Worm (Caenorhabditis elegans) whole organism, late embryonic: ENCODE results near the gene Y111B2A.12.

ENCODE experiments used
- C38D4.7 ChIP-seq: fragments of 200-800 bp; sonication (Bioruptor generic); optimal IDR thresholded peaks from 2 replicates; lab custom pipeline; 2018; ENCODE audit warnings: mild to moderate bottlenecking, missing genetic modification characterization, moderate library complexity, missing compliant biosample characterization
- F13H6.1 ChIP-seq: sonication (generic microtip); optimal IDR thresholded peaks from 2 replicates; lab custom pipeline; 2016; ENCODE audit warnings: missing genetic modification characterization, missing compliant biosample characterization
- K02D7.2 ChIP-seq: sonication (generic microtip); optimal IDR thresholded peaks from 2 replicates; lab custom pipeline; 2017; ENCODE audit warnings: mild to moderate bottlenecking, missing genetic modification characterization, missing compliant biosample characterization
- K09A11.1 ChIP-seq: sonication (generic microtip); optimal IDR thresholded peaks from 2 replicates; lab custom pipeline; 2017; ENCODE audit warnings: antibody characterized with exemption, mild to moderate bottlenecking, missing genetic modification characterization, missing compliant biosample characterization; ENCODE audit not compliant: insufficient read depth
- T23F11.4 ChIP-seq: fragments of 200-800 bp; sonication (Bioruptor generic); optimal IDR thresholded peaks from 2 replicates; lab custom pipeline; 2018; ENCODE audit warnings: mild to moderate bottlenecking, missing genetic modification characterization, missing compliant biosample characterization
- Y22D7AL.16 ChIP-seq: sonication (generic microtip); optimal IDR thresholded peaks from 2 replicates; lab custom pipeline; 2016; ENCODE audit warnings: missing genetic modification characterization, missing compliant biosample characterization
- ama-1 ChIP-seq: fragments of 150-350 bp; optimal IDR thresholded peaks from 2 replicates; lab custom pipeline; 2014
- ceh-14 ChIP-seq: sonication (generic microtip); optimal IDR thresholded peaks from 2 replicates; lab custom pipeline; 2016; ENCODE audit warnings: missing genotype, missing genetic modification characterization, missing compliant biosample characterization
- ceh-18 ChIP-seq: sonication (generic microtip); optimal IDR thresholded peaks from 2 replicates; lab custom pipeline; 2016; ENCODE audit warnings: missing genetic modification characterization, missing compliant biosample characterization
- ceh-2 ChIP-seq: sonication (generic microtip); optimal IDR thresholded peaks from 2 replicates; lab custom pipeline; 2016; ENCODE audit warnings: missing genotype, missing genetic modification characterization, missing compliant biosample characterization
- ceh-22 ChIP-seq: sonication (generic microtip); optimal IDR thresholded peaks from 2 replicates; lab custom pipeline; 2017; ENCODE audit warnings: missing biosample characterization, missing genetic modification characterization
- ceh-24 ChIP-seq: sonication (generic microtip); optimal IDR thresholded peaks from 2 replicates; lab custom pipeline; 2016; ENCODE audit warnings: mild to moderate bottlenecking, missing genetic modification characterization, missing compliant biosample characterization
- ceh-30 ChIP-seq: fragments of 150-350 bp; optimal IDR thresholded peaks from 2 replicates; lab custom pipeline; 2014; ENCODE audit warnings: missing biosample characterization, missing genetic modification characterization
- ceh-31 ChIP-seq: sonication (generic microtip); optimal IDR thresholded peaks from 2 replicates; lab custom pipeline; 2016; ENCODE audit warnings: missing genetic modification characterization, missing compliant biosample characterization
- ceh-45 ChIP-seq: fragments of 200-800 bp; sonication (Bioruptor generic); IDR thresholded peaks from 2 replicates; pipeline ENCODE4 v1.3.6; 2022; ENCODE audit warnings: missing genetic modification reagents, missing genetic modification characterization, missing compliant biosample characterization
- ceh-6 ChIP-seq: fragments of 200-800 bp; sonication (Bioruptor generic); optimal IDR thresholded peaks from 2 replicates; lab custom pipeline; 2018; ENCODE audit warnings: mild to moderate bottlenecking, missing genetic modification characterization, missing compliant biosample characterization
- ceh-9 ChIP-seq: sonication (generic microtip); optimal IDR thresholded peaks from 2 replicates; lab custom pipeline; 2016; ENCODE audit warnings: mild to moderate bottlenecking, missing genetic modification characterization, inconsistent platforms, missing compliant biosample characterization
- che-1 ChIP-seq: sonication (generic microtip); optimal IDR thresholded peaks from 2 replicates; lab custom pipeline; 2016; ENCODE audit warnings: mild to moderate bottlenecking, missing genetic modification characterization, missing compliant biosample characterization
- dve-1 ChIP-seq: sonication (generic microtip); optimal IDR thresholded peaks from 2 replicates; lab custom pipeline; 2017; ENCODE audit warnings: antibody characterized with exemption, mild to moderate bottlenecking, missing genetic modification characterization, missing compliant biosample characterization
- elt-2 ChIP-seq: sonication (generic microtip); optimal IDR thresholded peaks from 2 replicates; lab custom pipeline; 2016; ENCODE audit warnings: missing genetic modification reagents, missing genetic modification characterization, missing compliant biosample characterization
- elt-4 ChIP-seq: sonication (generic microtip); optimal IDR thresholded peaks from 2 replicates; lab custom pipeline; 2016; ENCODE audit warnings: missing genetic modification characterization, missing compliant biosample characterization
- ets-4 ChIP-seq: sonication (generic microtip); optimal IDR thresholded peaks from 2 replicates; lab custom pipeline; 2016; ENCODE audit warnings: missing genetic modification characterization, missing compliant biosample characterization
- eyg-1 ChIP-seq: sonication (generic microtip); optimal IDR thresholded peaks from 2 replicates; lab custom pipeline; 2016; ENCODE audit warnings: missing genotype, missing genetic modification characterization, missing compliant biosample characterization
- fax-1 ChIP-seq: sonication (generic microtip); optimal IDR thresholded peaks from 2 replicates; lab custom pipeline; 2016; ENCODE audit warnings: missing genotype, missing genetic modification characterization, missing compliant biosample characterization
- fkh-10 ChIP-seq: fragments of 150-350 bp; optimal IDR thresholded peaks from 2 replicates; lab custom pipeline; 2014; ENCODE audit warnings: missing biosample characterization, missing genetic modification reagents, missing genetic modification characterization
- gmeb-2 ChIP-seq: sonication (generic microtip); optimal IDR thresholded peaks from 2 replicates; lab custom pipeline; 2016; ENCODE audit warnings: missing genetic modification characterization, inconsistent platforms, missing compliant biosample characterization
- hlh-13 ChIP-seq: fragments of 200-800 bp; sonication (Bioruptor generic); optimal IDR thresholded peaks from 2 replicates; lab custom pipeline; 2018; ENCODE audit warnings: mild to moderate bottlenecking, missing genetic modification characterization, missing compliant biosample characterization
- hlh-15 ChIP-seq: sonication (generic microtip); optimal IDR thresholded peaks from 2 replicates; lab custom pipeline; 2016; ENCODE audit warnings: missing genetic modification characterization, missing compliant biosample characterization
- hlh-30 ChIP-seq: sonication (generic microtip); optimal IDR thresholded peaks from 2 replicates; lab custom pipeline; 2017; ENCODE audit warnings: antibody characterized with exemption, missing genetic modification characterization, missing compliant biosample characterization; ENCODE audit not compliant: insufficient read depth
- hlh-6 ChIP-seq: sonication (generic microtip); optimal IDR thresholded peaks from 2 replicates; lab custom pipeline; 2016; ENCODE audit warnings: missing genotype, missing genetic modification characterization, missing compliant biosample characterization
- hlh-8 ChIP-seq: sonication (generic microtip); optimal IDR thresholded peaks from 2 replicates; lab custom pipeline; 2016; ENCODE audit warnings: missing genotype, missing genetic modification characterization, missing compliant biosample characterization
- lim-6 ChIP-seq: sonication (generic microtip); optimal IDR thresholded peaks from 2 replicates; lab custom pipeline; 2016; ENCODE audit warnings: missing genetic modification characterization, missing compliant biosample characterization
- lin-11 ChIP-seq: fragments of 200-800 bp; sonication (Bioruptor generic); optimal IDR thresholded peaks from 2 replicates; lab custom pipeline; 2018; ENCODE audit warnings: mild to moderate bottlenecking, missing genetic modification characterization, missing compliant biosample characterization
- madf-2 ChIP-seq: sonication (generic microtip); optimal IDR thresholded peaks from 2 replicates; lab custom pipeline; 2017; ENCODE audit warnings: missing genetic modification characterization, missing compliant biosample characterization
- mec-3 ChIP-seq: sonication (generic microtip); optimal IDR thresholded peaks from 2 replicates; lab custom pipeline; 2016; ENCODE audit warnings: borderline replicate concordance, missing genetic modification characterization, missing compliant biosample characterization
- nhr-11 ChIP-seq: fragments of 150-350 bp; optimal IDR thresholded peaks from 2 replicates; lab custom pipeline; 2014; ENCODE audit warnings: missing biosample characterization, missing genetic modification characterization
- nhr-232 ChIP-seq: sonication (generic microtip); optimal IDR thresholded peaks from 2 replicates; lab custom pipeline; 2016; ENCODE audit warnings: missing genetic modification characterization, missing compliant biosample characterization
- pat-9 ChIP-seq: fragments of 200-800 bp; sonication (Bioruptor generic); optimal IDR thresholded peaks from 2 replicates; lab custom pipeline; 2018; ENCODE audit warnings: mild to moderate bottlenecking, missing genetic modification characterization, moderate library complexity, missing compliant biosample characterization
- pha-2 ChIP-seq: sonication (generic microtip); optimal IDR thresholded peaks from 2 replicates; lab custom pipeline; 2017; ENCODE audit warnings: mild to moderate bottlenecking, missing genetic modification characterization, missing compliant biosample characterization
- pha-4 ChIP-seq: fragments of 150-350 bp; optimal IDR thresholded peaks from 2 replicates; lab custom pipeline; 2018; ENCODE audit warnings: missing biosample characterization, missing genetic modification reagents, missing genetic modification characterization
- pros-1 ChIP-seq: fragments of 150-350 bp; optimal IDR thresholded peaks from 2 replicates; lab custom pipeline; 2014; ENCODE audit warnings: missing biosample characterization, missing genetic modification reagents, missing genetic modification characterization
- rnt-1 ChIP-seq: sonication (generic microtip); optimal IDR thresholded peaks from 2 replicates; lab custom pipeline; 2016; ENCODE audit warnings: missing genetic modification characterization, missing compliant biosample characterization
- sdc-2 ChIP-seq: sonication (generic microtip); optimal IDR thresholded peaks from 2 replicates; lab custom pipeline; 2016; ENCODE audit warnings: missing genotype, missing genetic modification characterization, missing compliant biosample characterization
- sox-2 ChIP-seq: fragments of 200-800 bp; sonication (Bioruptor generic); IDR thresholded peaks from 2 replicates; pipeline ENCODE4 v1.3.6; 2022; ENCODE audit warnings: missing genetic modification reagents, missing genetic modification characterization, missing compliant biosample characterization
- syd-9 ChIP-seq: sonication (generic microtip); optimal IDR thresholded peaks from 2 replicates; lab custom pipeline; 2016; ENCODE audit warnings: mild to moderate bottlenecking, missing genetic modification characterization, moderate library complexity, missing compliant biosample characterization
- tbx-2 ChIP-seq: sonication (generic microtip); optimal IDR thresholded peaks from 2 replicates; lab custom pipeline; 2016; ENCODE audit warnings: missing genetic modification characterization, missing compliant biosample characterization
- tbx-7 ChIP-seq: sonication (generic microtip); optimal IDR thresholded peaks from 2 replicates; lab custom pipeline; 2016; ENCODE audit warnings: missing genotype, missing genetic modification characterization, missing compliant biosample characterization
- ttx-3 ChIP-seq: sonication (generic microtip); optimal IDR thresholded peaks from 2 replicates; lab custom pipeline; 2016; ENCODE audit warnings: missing genetic modification reagents, missing genetic modification characterization, missing compliant biosample characterization
- unc-55 ChIP-seq: sonication (generic microtip); optimal IDR thresholded peaks from 2 replicates; lab custom pipeline; 2017; ENCODE audit warnings: missing biosample characterization, missing genetic modification reagents, missing genetic modification characterization
- unc-86 ChIP-seq: sonication (generic microtip); optimal IDR thresholded peaks from 2 replicates; lab custom pipeline; 2016; ENCODE audit warnings: missing genetic modification characterization, missing compliant biosample characterization
- zip-5 ChIP-seq: sonication (generic microtip); optimal IDR thresholded peaks from 2 replicates; lab custom pipeline; 2016; ENCODE audit warnings: missing genetic modification characterization, missing compliant biosample characterization
- ztf-16 ChIP-seq: sonication (generic microtip); optimal IDR thresholded peaks from 2 replicates; lab custom pipeline; 2017; ENCODE audit warnings: missing genetic modification characterization, missing compliant biosample characterization

Y111B2A.12 gene

ce11 chrIII:12608220-12608958 is 700 bp upstream of the Y111B2A.12 start, which contains the start of gene epc-1:
Gene epc-1 (minus strand): TSS chrIII:12608586.
- TF ChIP-seq C38D4.7 (GFP tag; lab: Kevin White, UChicago) (peak; percentile 27), unc-55 (peak; percentile 93), ceh-14 (tag; lab: Kevin White, UChicago) (peak; percentile 63), lim-6 (tag; lab: Kevin White, UChicago) (no peak), ceh-24 (tag; lab: Kevin White, UChicago) (no peak), pha-4 (tag; lab: Kevin White, UChicago) (no peak), ceh-31 (tag; lab: Kevin White, UChicago) (peak; percentile 81), K09A11.1 (tag; lab: Kevin White, UChicago) (peak; percentile 10), sox-2 (GFP tag; lab: Robert Waterston, UW) (no peak; the same call in 1 of the 2 replicates), ets-4 (tag; lab: Kevin White, UChicago) (peak; percentile 62), ztf-16 (no peak), ceh-18 (tag; lab: Kevin White, UChicago) (peak; percentile 81), T23F11.4 (GFP tag; lab: Kevin White, UChicago) (peak; percentile 40), elt-2 (tag; lab: Kevin White, UChicago) (peak; percentile 45), dve-1 (tag; lab: Kevin White, UChicago) (peak; percentile 14), ceh-22 (tag; lab: Kevin White, UChicago) (no peak), ceh-2 (tag; lab: Kevin White, UChicago) (peak; percentile 33), sdc-2 (tag; lab: Kevin White, UChicago) (peak; percentile 45), pha-2 (peak; percentile 10), unc-86 (tag; lab: Kevin White, UChicago) (peak; percentile 14), madf-2 (tag; lab: Kevin White, UChicago) (peak; percentile 37), rnt-1 (tag; lab: Kevin White, UChicago) (peak; percentile 42), pat-9 (tag; lab: Kevin White, UChicago) (no peak), nhr-232 (tag; lab: Kevin White, UChicago) (no peak), ceh-45 (GFP tag; lab: Robert Waterston, UW) (no peak), eyg-1 (tag; lab: Kevin White, UChicago) (peak; percentile 15), tbx-2 (peak; percentile 82), fkh-10 (GFP tag; lab: Kevin White, UChicago) (peak; percentile 37), tbx-7 (tag; lab: Kevin White, UChicago) (no peak), syd-9 (tag; lab: Kevin White, UChicago) (peak; percentile 12), hlh-13 (no peak), hlh-30 (tag; lab: Kevin White, UChicago) (peak; percentile 95), ttx-3 (tag; lab: Kevin White, UChicago) (no peak), K02D7.2 (tag; lab: Kevin White, UChicago) (no peak), Y22D7AL.16 (tag; lab: Kevin White, UChicago) (no peak), che-1 (peak; percentile 60), ama-1 (peak; percentile 70), hlh-8 (tag; lab: Kevin White, UChicago) (peak; percentile 8), gmeb-2 (tag; lab: Kevin White, UChicago) (no peak), hlh-15 (tag; lab: Kevin White, UChicago) (no peak), lin-11 (tag; lab: Kevin White, UChicago) (no peak), mec-3 (no peak), hlh-6 (tag; lab: Kevin White, UChicago) (no peak), pros-1 (tag; lab: Kevin White, UChicago) (peak; percentile 47), fax-1 (tag; lab: Kevin White, UChicago) (no peak), ceh-6 (GFP tag; lab: Kevin White, UChicago) (peak; percentile 49), nhr-11 (tag; lab: Kevin White, UChicago) (no peak), F13H6.1 (tag; lab: Kevin White, UChicago) (peak; percentile 44), ceh-30 (tag; lab: Kevin White, UChicago) (no peak), ceh-9 (no peak), elt-4 (tag; lab: Kevin White, UChicago) (no peak), zip-5 (tag; lab: Kevin White, UChicago) (no peak)
